Worm (Caenorhabditis elegans) whole organism, L3 larva: Measurements from ENCODE around the gene F38A5.8.
"Not testable (repeated sequence)": the region's sequence is repeated elsewhere in the genome, so short reads cannot be mapped to it uniquely, and the experiment has no call there.

Experiments
- ama-1 ChIP-seq: fragments of 150-350 bp; optimal IDR thresholded peaks from 2 replicates; lab custom pipeline; 2018
- egl-27 ChIP-seq: sonication (generic microtip); optimal IDR thresholded peaks from 4 replicates; lab custom pipeline; 2017; ENCODE audit warnings: missing biosample characterization, missing genetic modification reagents, missing genetic modification characterization
- elt-2 ChIP-seq: sonication (generic microtip); optimal IDR thresholded peaks from 2 replicates; lab custom pipeline; 2016; ENCODE audit warnings: missing genetic modification reagents, mild to moderate bottlenecking, missing genetic modification characterization, missing compliant biosample characterization
- elt-3 ChIP-seq, 3 experiments: fragments of 150-350 bp in 1 of 3; sonication (generic microtip) in 2 of 3; optimal IDR thresholded peaks; 2 replicates in 2 of 3; 4 replicates in 1 of 3; lab custom pipeline; 2014 to 2017; ENCODE audit warnings: missing biosample characterization in 3 of 3, missing genetic modification characterization in 3 of 3
- lin-15B ChIP-seq: fragments of 150-350 bp; optimal IDR thresholded peaks from 2 replicates; lab custom pipeline; 2014; ENCODE audit warnings: missing biosample characterization, missing genetic modification characterization
- lin-39 ChIP-seq: fragments of 150-350 bp; optimal IDR thresholded peaks from 2 replicates; lab custom pipeline; 2018; ENCODE audit warnings: missing biosample characterization, missing genetic modification reagents, missing genetic modification characterization
- nhr-12 ChIP-seq: fragments of 150-350 bp; optimal IDR thresholded peaks from 2 replicates; lab custom pipeline; 2014; ENCODE audit warnings: missing biosample characterization, missing genetic modification characterization
- pha-4 ChIP-seq: fragments of 150-350 bp; optimal IDR thresholded peaks from 2 replicates; lab custom pipeline; 2014; ENCODE audit warnings: missing biosample characterization, missing genetic modification reagents, missing genetic modification characterization
- skn-1 ChIP-seq: fragments of 150-350 bp; optimal IDR thresholded peaks from 2 replicates; lab custom pipeline; 2014; ENCODE audit warnings: missing biosample characterization, missing genetic modification characterization
- unc-39 ChIP-seq: sonication (generic microtip); optimal IDR thresholded peaks from 4 replicates; lab custom pipeline; 2017; ENCODE audit warnings: missing biosample characterization, missing genetic modification characterization
- ztf-4 ChIP-seq: fragments of 150-350 bp; optimal IDR thresholded peaks from 2 replicates; lab custom pipeline; 2014; ENCODE audit warnings: missing biosample characterization, missing genetic modification characterization

ce11 chrIV:6591010-6591746 is 8.4 kb upstream of the F38A5.8 start, which contains the start of the genes nspb-1 and nspb-2:
- TF ChIP-seq elt-2 (tag; lab: Kevin White, UChicago); lin-39 (tag; lab: Kevin White, UChicago); lin-15B (tag; lab: Kevin White, UChicago); ama-1 (lab: Kevin White, UChicago); elt-3 (tag; optimal IDR thresholded peaks at IDR 0.05; lab: Kevin White, UChicago); nhr-12 (tag; lab: Kevin White, UChicago); skn-1 (tag; lab: Kevin White, UChicago); egl-27 (tag; lab: Kevin White, UChicago); ztf-4; pha-4 (tag; lab: Kevin White, UChicago); unc-39 (tag; lab: Kevin White, UChicago): not testable (repeated sequence)
